Fruit fly (Drosophila melanogaster): ENCODE measurements around the gene Pak3.

Gene Pak3

dm6 chr3R:16442937-16443336 is 10.7 kb downstream of the Pak3 start, which contains the start of the genes Ttc1 and CG14882 (continued):
- peak; percentile 53; the same call in 2 of the 4 replicates for TF ChIP-seq Dll (GFP tag; IDR thresholded peaks at IDR 0.05; ENCODE audit: partially characterized antibody)
- TF ChIP-seq usp (GFP tag; optimal IDR thresholded peaks at IDR 0.05) = no peak
- no peak for TF ChIP-seq Eip74EF (GFP tag; optimal IDR thresholded peaks at IDR 0.05)
- peak; percentile 50 for TF ChIP-seq salm (tag; optimal IDR thresholded peaks at IDR 0.05)
- peak; percentile 91 for TF ChIP-seq CG3847 (GFP tag; IDR thresholded peaks at IDR 0.05)
- TF ChIP-seq CG11560 (tag; IDR thresholded peaks at IDR 0.05) = peak; percentile 69; the same call in 2 of the 3 replicates
- TF ChIP-seq CG18619 (GFP tag; optimal IDR thresholded peaks at IDR 0.05) = peak; percentile 72
- TF ChIP-seq pho (GFP tag; optimal IDR thresholded peaks at IDR 0.05) = peak; percentile 90
- peak; percentile 67 for TF ChIP-seq dm (GFP tag; optimal IDR thresholded peaks at IDR 0.05)
- peak; percentile 47 for TF ChIP-seq CG4730 (GFP tag; IDR thresholded peaks at IDR 0.05)
- TF ChIP-seq mirr (GFP tag; optimal IDR thresholded peaks at IDR 0.05) = peak; percentile 52
- TF ChIP-seq CG31224 (GFP tag; IDR thresholded peaks at IDR 0.05) = peak; percentile 38
- no peak for TF ChIP-seq Abd-B (GFP tag; optimal IDR thresholded peaks at IDR 0.05)
- TF ChIP-seq sens-2 (GFP tag; IDR thresholded peaks at IDR 0.05) = peak; percentile 72; the same call in 1 of the 2 replicates
- peak; percentile 90 for TF ChIP-seq ttk (GFP tag; IDR thresholded peaks at IDR 0.05)
- TF ChIP-seq lmd (GFP tag; IDR thresholded peaks at IDR 0.05) = peak; percentile 80
- TF ChIP-seq Opbp (GFP tag; IDR thresholded peaks at IDR 0.05; ENCODE audit: partially characterized antibody) = peak; percentile 42; the same call in 1 of the 3 replicates
- TF ChIP-seq Chrac-16 (GFP tag; optimal IDR thresholded peaks at IDR 0.05) = peak; percentile 84
- peak; percentile 91 for TF ChIP-seq CG12391 (tag; optimal IDR thresholded peaks at IDR 0.05)
- peak; percentile 90 for TF ChIP-seq so (GFP tag; IDR thresholded peaks at IDR 0.05)
- TF ChIP-seq CG15073 (GFP tag; optimal IDR thresholded peaks at IDR 0.05) = no peak
- TF ChIP-seq Jarid2 (GFP tag; optimal IDR thresholded peaks at IDR 0.05) = no peak
- peak; percentile 76 for TF ChIP-seq Poxn (GFP tag; IDR thresholded peaks at IDR 0.05)
- peak; percentile 84 for TF ChIP-seq CG13123 (GFP tag; optimal IDR thresholded peaks at IDR 0.05)
- peak; percentile 59 for TF ChIP-seq al (GFP tag; IDR thresholded peaks at IDR 0.05)
- TF ChIP-seq hb (GFP tag; IDR thresholded peaks at IDR 0.05; ENCODE audit: partially characterized antibody) = peak; percentile 53; the same call in 1 of the 3 replicates
- TF ChIP-seq Sox102F (GFP tag; optimal IDR thresholded peaks at IDR 0.05) = no peak
- 0 out of 3 replicates have a peak, but pooled peaks have one; percentile 19 for TF ChIP-seq vnd (GFP tag; IDR thresholded peaks at IDR 0.05; ENCODE audit: partially characterized antibody)
- no peak for TF ChIP-seq lov (optimal IDR thresholded peaks at IDR 0.05)
- TF ChIP-seq lov (GFP tag; IDR thresholded peaks at IDR 0.05) = no peak
- TF ChIP-seq Scr (GFP tag; IDR thresholded peaks at IDR 0.05; ENCODE audit: partially characterized antibody) = peak; percentile 53
- peak; percentile 48 for TF ChIP-seq Lhr (GFP tag; optimal IDR thresholded peaks at IDR 0.05)
- no peak for TF ChIP-seq CG11504 (tag; optimal IDR thresholded peaks at IDR 0.05)
- TF ChIP-seq shn (GFP tag; optimal IDR thresholded peaks at IDR 0.05) = peak; percentile 78
- TF ChIP-seq CG30403 (GFP tag; optimal IDR thresholded peaks at IDR 0.05) = peak; percentile 93
- TF ChIP-seq tin (GFP tag; optimal IDR thresholded peaks at IDR 0.05) = peak; percentile 67
- TF ChIP-seq CG17361 (GFP tag; IDR thresholded peaks at IDR 0.05) = peak; percentile 75; the same call in 2 of the 3 replicates
- TF ChIP-seq jigr1 (GFP tag; IDR thresholded peaks at IDR 0.05) = no peak; the same call in 2 of the 3 replicates
- TF ChIP-seq CG8765 (GFP tag; IDR thresholded peaks at IDR 0.05) = no peak
- peak; percentile 0 for TF ChIP-seq bigmax (GFP tag; optimal IDR thresholded peaks at IDR 0.05)
- TF ChIP-seq CG34376 (GFP tag; optimal IDR thresholded peaks at IDR 0.05) = peak; percentile 70
- peak; percentile 81 for TF ChIP-seq dmrt11E (tag; optimal IDR thresholded peaks at IDR 0.05)
- TF ChIP-seq CG4282 (GFP tag; optimal IDR thresholded peaks at IDR 0.05) = peak; percentile 72
- no peak for TF ChIP-seq Hmr (GFP tag; optimal IDR thresholded peaks at IDR 0.05)
- peak; percentile 87 for TF ChIP-seq ase (GFP tag; IDR thresholded peaks at IDR 0.05)
- TF ChIP-seq tap (tag; optimal IDR thresholded peaks at IDR 0.05) = no peak
- peak; percentile 36 for TF ChIP-seq NK7.1 (GFP tag; optimal IDR thresholded peaks at IDR 0.05)
- TF ChIP-seq CG17829 (tag; optimal IDR thresholded peaks at IDR 0.05) = peak; percentile 84
- TF ChIP-seq pfk (GFP tag; optimal IDR thresholded peaks at IDR 0.05) = no peak
- no peak for TF ChIP-seq CG10274 (GFP tag; optimal IDR thresholded peaks at IDR 0.05)
